Fruit fly (Drosophila melanogaster): ENCODE data around the gene TORIP.

DNA sequence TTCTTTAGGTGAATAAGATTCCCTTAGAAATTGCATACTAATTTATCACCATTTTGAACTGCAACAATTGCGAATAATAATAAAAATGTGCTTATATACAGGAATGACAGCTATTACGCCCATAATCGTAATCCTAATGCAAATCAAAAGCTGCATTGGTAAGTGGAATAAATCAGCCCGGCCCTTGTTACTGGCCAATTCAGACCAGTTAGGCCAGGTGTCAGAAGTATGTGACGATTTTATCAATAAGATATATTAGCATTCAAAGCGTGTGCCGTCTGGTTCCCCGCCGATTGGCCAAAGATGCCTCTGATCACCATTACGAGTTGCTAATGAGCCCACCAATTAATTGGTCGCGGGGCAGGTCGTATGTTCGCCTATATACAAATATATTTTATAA lies 7.6 kb upstream of the TORIP start:
- TF ChIP-seq CG8478 (optimal IDR thresholded peaks at IDR 0.05): no peak
- TF ChIP-seq Dll (optimal IDR thresholded peaks at IDR 0.05): no peak

All from whole organism.